Worm (Caenorhabditis elegans) whole organism, late embryonic: ENCODE measurements around the gene str-130.

ENCODE experiments used
- nfya-1 ChIP-seq: sonication (generic microtip); optimal IDR thresholded peaks from 2 replicates; lab custom pipeline; 2017; ENCODE audit warnings: missing genetic modification characterization, mild to moderate bottlenecking, missing compliant biosample characterization, antibody characterized with exemption, moderate library complexity
- odd-2 ChIP-seq: sonication (generic microtip); optimal IDR thresholded peaks from 2 replicates; lab custom pipeline; 2017; ENCODE audit warnings: antibody characterized with exemption, mild to moderate bottlenecking, missing genetic modification characterization, missing compliant biosample characterization
- ref-2 ChIP-seq: sonication (generic microtip); optimal IDR thresholded peaks from 2 replicates; lab custom pipeline; 2016; ENCODE audit warnings: missing genetic modification characterization, missing compliant biosample characterization

DNA sequence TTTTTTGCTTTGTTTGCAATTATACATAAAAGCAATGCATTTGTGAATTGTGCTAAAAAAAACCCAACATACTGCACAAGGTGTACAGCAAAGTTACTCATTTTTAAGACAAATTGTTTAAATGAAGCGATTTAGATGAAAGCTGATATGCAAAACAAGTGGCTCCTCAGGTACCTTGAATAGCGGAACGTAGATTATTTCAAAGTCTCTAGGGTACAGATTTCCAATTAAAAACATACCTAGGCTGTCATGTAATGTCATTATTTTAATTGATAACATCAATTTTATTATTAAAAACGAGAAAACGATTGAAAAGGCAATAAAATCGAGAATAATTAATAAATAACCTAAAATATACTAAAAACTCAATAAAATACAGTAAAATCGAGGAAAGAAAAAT lies 28.4 kb downstream of the str-130 start, which contains the start of gene str-139:
- TF ChIP-seq nfya-1 (tag; lab: Kevin White, UChicago) (no peak), ref-2 (tag; lab: Kevin White, UChicago) (no peak), odd-2 (tag; lab: Kevin White, UChicago) (no peak)
